Fruit fly (Drosophila melanogaster) whole organism: ENCODE measurements around the gene CG8927.

Experiments
- CG8478 ChIP-seq: fragments of >200 bp; optimal IDR thresholded peaks from 2 replicates; lab custom pipeline; 2018; ENCODE audit warnings: inconsistent platforms
- Dll ChIP-seq: fragments of >200 bp; optimal IDR thresholded peaks from 2 replicates; lab custom pipeline; 2017
- pan ChIP-seq: fragments of >200 bp; optimal IDR thresholded peaks from 2 replicates; lab custom pipeline; 2017
- psq ChIP-seq: fragments of >200 bp; optimal IDR thresholded peaks from 2 replicates; lab custom pipeline; 2017
- usp ChIP-seq: fragments of >200 bp; optimal IDR thresholded peaks from 2 replicates; lab custom pipeline; 2017; ENCODE audit warnings: missing biosample characterization, missing genetic modification characterization, mixed read lengths

dm6 chr3R:16151239-16151860 is 29.5 kb upstream of the CG8927 start, which contains the start of gene Fer2:
- TF ChIP-seq psq (no peak), usp (GFP tag; lab: Kevin White, UChicago) (no peak), CG8478 (lab: Kevin White, UChicago) (no peak), pan (lab: Kevin White, UChicago) (no peak), Dll (lab: Kevin White, UChicago) (no peak)
